Fruit fly (Drosophila melanogaster): ENCODE measurements around the gene Sap-r.

- TF ChIP-seq psq (GFP tag; optimal IDR thresholded peaks at IDR 0.05) (no peak), jim (GFP tag; optimal IDR thresholded peaks at IDR 0.05) (no peak), ey (GFP tag; optimal IDR thresholded peaks at IDR 0.05) (peak; percentile 5), HLH106 (tag; optimal IDR thresholded peaks at IDR 0.05) (peak; percentile 36), brk (GFP tag; optimal IDR thresholded peaks at IDR 0.05) (no peak), br (GFP tag; optimal IDR thresholded peaks at IDR 0.05) (no peak), dmrt93B (GFP tag; optimal IDR thresholded peaks at IDR 0.05) (no peak)
Measured at dm6 chr3R:30843709-30844108, 45.2 kb downstream of the Sap-r start.

All from whole organism, wandering third instar larva.